Worm (Caenorhabditis elegans) whole organism, L1 larva: ENCODE data around the gene alh-9.
A peak's percentile ranks its signal among the peaks of the same experiment; 100 is the strongest.

Experiments
- elt-2 ChIP-seq: sonication (generic microtip); optimal IDR thresholded peaks from 2 replicates; lab custom pipeline; 2016; ENCODE audit warnings: missing genetic modification characterization, mild to moderate bottlenecking, inconsistent platforms, missing compliant biosample characterization, missing genetic modification reagents
- mdl-1 ChIP-seq, 2 experiments: fragments of 150-350 bp; optimal IDR thresholded peaks; 2 replicates each; lab custom pipeline; 2014 to 2017; ENCODE audit warnings: missing biosample characterization in 2 of 2, missing genetic modification characterization in 2 of 2, inconsistent platforms in 1 of 2

DNA sequence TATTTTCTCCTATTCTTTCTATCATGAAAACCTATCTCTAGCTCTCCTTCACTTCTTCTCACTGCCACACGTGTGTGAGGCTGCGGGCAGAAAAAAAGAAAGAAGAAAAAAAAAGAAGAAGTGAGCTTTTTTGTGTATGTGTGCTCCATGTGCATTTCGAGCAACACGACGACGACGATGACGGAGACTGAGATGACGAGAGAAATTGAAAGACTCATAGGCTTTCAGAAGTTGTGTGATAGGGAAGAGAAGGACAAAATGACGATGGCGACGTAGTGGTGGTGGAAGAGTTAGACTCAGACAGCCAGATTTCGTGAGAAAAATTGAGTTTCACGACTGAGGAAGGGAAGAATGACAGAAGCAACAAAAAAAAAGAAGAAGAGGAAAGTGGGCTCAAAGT is 10.3 kb upstream of the alh-9 start:
- peak; percentile 66 to 80 for TF ChIP-seq mdl-1 (tag; optimal IDR thresholded peaks at IDR 0.05; lab: Kevin White, UChicago)
- TF ChIP-seq elt-2 (tag; lab: Kevin White, UChicago), result no peak
